Fruit fly (Drosophila melanogaster) whole organism, embryonic: ENCODE measurements around the gene qjt.

Experiments
- Bgb ChIP-seq: fragments of 200-800 bp; sonication (Bioruptor generic); IDR thresholded peaks from 2 replicates; pipeline ENCODE4 v1.3.6; 2022; ENCODE audit warnings: missing biosample characterization, missing genetic modification characterization; ENCODE audit not compliant: partially characterized antibody
- Bteb2 ChIP-seq: fragments of 200-800 bp; sonication (Bioruptor generic); optimal IDR thresholded peaks from 2 replicates; lab custom pipeline; 2016; ENCODE audit warnings: missing biosample characterization, missing genetic modification characterization
- CG12155 ChIP-seq: fragments of 200-800 bp; sonication (Bioruptor generic); optimal IDR thresholded peaks from 3 replicates; lab custom pipeline; 2016; ENCODE audit warnings: missing biosample characterization, missing genetic modification characterization
- CG14860 ChIP-seq: fragments of 200-800 bp; sonication (Bioruptor generic); IDR thresholded peaks from 3 replicates; pipeline ENCODE4 v1.3.6; 2022; ENCODE audit warnings: missing biosample characterization, missing genetic modification characterization; ENCODE audit not compliant: partially characterized antibody
- CG15011 ChIP-seq: fragments of 200-800 bp; sonication (Bioruptor generic); optimal IDR thresholded peaks from 3 replicates; lab custom pipeline; 2018; ENCODE audit warnings: missing biosample characterization, mild to moderate bottlenecking, missing genetic modification characterization
- CG1602 ChIP-seq: fragments of 200-800 bp; sonication (Bioruptor generic); optimal IDR thresholded peaks from 3 replicates; lab custom pipeline; 2016; ENCODE audit warnings: missing biosample characterization, missing genetic modification characterization
- CG17612 ChIP-seq: fragments of 200-800 bp; sonication (Bioruptor generic); IDR thresholded peaks from 2 replicates; pipeline ENCODE4 v1.3.6; 2022; ENCODE audit warnings: missing biosample characterization, missing genetic modification characterization
- CG2116 ChIP-seq: fragments of 200-800 bp; sonication (Bioruptor generic); optimal IDR thresholded peaks from 3 replicates; lab custom pipeline; 2018; ENCODE audit warnings: missing biosample characterization, mild to moderate bottlenecking, missing genetic modification characterization
- CG2875 ChIP-seq: fragments of 200-800 bp; sonication (Bioruptor generic); optimal IDR thresholded peaks from 2 replicates; lab custom pipeline; 2017; ENCODE audit warnings: missing biosample characterization, mild to moderate bottlenecking, missing genetic modification characterization, missing genetic modification reagents
- CG34224 ChIP-seq: fragments of 200-800 bp; sonication (Bioruptor generic); IDR thresholded peaks from 3 replicates; pipeline ENCODE4 v1.3.6; 2022; ENCODE audit warnings: missing biosample characterization, missing genetic modification characterization; ENCODE audit not compliant: partially characterized antibody
- CG5245 ChIP-seq: fragments of 200-800 bp; sonication (Bioruptor generic); optimal IDR thresholded peaks from 3 replicates; lab custom pipeline; 2016; ENCODE audit warnings: missing biosample characterization, missing genetic modification characterization
- CG6689 ChIP-seq: fragments of 200-800 bp; sonication (Bioruptor generic); IDR thresholded peaks from 2 replicates; pipeline ENCODE4 v1.3.6; 2022; ENCODE audit warnings: missing biosample characterization, missing genetic modification characterization
- CG7271 ChIP-seq: fragments of 200-800 bp; sonication (Bioruptor generic); optimal IDR thresholded peaks from 2 replicates; lab custom pipeline; 2018; ENCODE audit warnings: missing biosample characterization, mild to moderate bottlenecking, missing genetic modification characterization, moderate library complexity
- CG7963 ChIP-seq: fragments of 200-800 bp; sonication (Bioruptor generic); IDR thresholded peaks from 3 replicates; pipeline ENCODE4 v1.3.6; 2022; ENCODE audit warnings: missing biosample characterization, missing genetic modification characterization; ENCODE audit not compliant: partially characterized antibody
- CG9932 ChIP-seq: fragments of 200-800 bp; sonication (Bioruptor generic); IDR thresholded peaks from 2 replicates; pipeline ENCODE4 v1.3.6; 2022; ENCODE audit warnings: missing biosample characterization, missing genetic modification characterization
- Drgx ChIP-seq: fragments of 200-800 bp; sonication (Bioruptor generic); IDR thresholded peaks from 2 replicates; pipeline ENCODE4 v1.3.6; 2022; ENCODE audit warnings: missing biosample characterization, missing genetic modification characterization
- E2f2 ChIP-seq: fragments of 200-800 bp; sonication (Bioruptor generic); IDR thresholded peaks from 2 replicates; pipeline ENCODE4 v1.3.6; 2022; ENCODE audit warnings: missing biosample characterization, missing genetic modification characterization
- Fer3 ChIP-seq: fragments of 200-800 bp; sonication (Bioruptor generic); optimal IDR thresholded peaks from 2 replicates; lab custom pipeline; 2018; ENCODE audit warnings: missing biosample characterization, mild to moderate bottlenecking, missing genetic modification characterization, moderate library complexity
- HHEX ChIP-seq: fragments of 200-800 bp; sonication (Bioruptor generic); optimal IDR thresholded peaks from 3 replicates; lab custom pipeline; 2017; ENCODE audit warnings: missing biosample characterization, mild to moderate bottlenecking, missing genetic modification characterization, missing genetic modification reagents
- HLH54F ChIP-seq: fragments of 200-800 bp; sonication (Bioruptor generic); optimal IDR thresholded peaks from 3 replicates; lab custom pipeline; 2016; ENCODE audit warnings: missing biosample characterization, missing genetic modification characterization
- HmgD ChIP-seq: fragments of 200-800 bp; sonication (Bioruptor generic); optimal IDR thresholded peaks from 3 replicates; lab custom pipeline; 2016; ENCODE audit warnings: missing biosample characterization, missing genetic modification characterization
- Hmx ChIP-seq: fragments of 200-800 bp; sonication (Bioruptor generic); optimal IDR thresholded peaks from 2 replicates; lab custom pipeline; 2016; ENCODE audit warnings: missing biosample characterization, missing genetic modification characterization
- MESR4 ChIP-seq: fragments of 200-800 bp; sonication (Bioruptor generic); optimal IDR thresholded peaks from 2 replicates; lab custom pipeline; 2018; ENCODE audit warnings: missing biosample characterization, mild to moderate bottlenecking, missing genetic modification characterization, moderate library complexity
- Rx ChIP-seq: fragments of 200-800 bp; sonication (Bioruptor generic); IDR thresholded peaks from 2 replicates; pipeline ENCODE4 v1.3.6; 2022; ENCODE audit warnings: missing biosample characterization, missing genetic modification characterization
- Sox102F ChIP-seq: fragments of 200-800 bp; sonication (Bioruptor generic); optimal IDR thresholded peaks from 2 replicates; lab custom pipeline; 2018; ENCODE audit warnings: missing biosample characterization, mild to moderate bottlenecking, missing genetic modification characterization, moderate library complexity
- Ssrp ChIP-seq: fragments of 200-800 bp; sonication (Bioruptor generic); optimal IDR thresholded peaks from 2 replicates; lab custom pipeline; 2018; ENCODE audit warnings: missing biosample characterization, mild to moderate bottlenecking, missing genetic modification characterization, moderate library complexity
- Xrp1 ChIP-seq: fragments of 200-800 bp; sonication (Bioruptor generic); IDR thresholded peaks from 2 replicates; pipeline ENCODE4 v1.3.6; 2022; ENCODE audit warnings: missing biosample characterization, missing genetic modification characterization
- abd-A ChIP-seq: fragments of 200-800 bp; sonication (Bioruptor generic); optimal IDR thresholded peaks from 3 replicates; lab custom pipeline; 2019; ENCODE audit warnings: missing biosample characterization, mild to moderate bottlenecking, missing genetic modification characterization, moderate library complexity
- ac ChIP-seq: fragments of 200-800 bp; sonication (Bioruptor generic); optimal IDR thresholded peaks from 3 replicates; lab custom pipeline; 2017; ENCODE audit warnings: missing biosample characterization, mild to moderate bottlenecking, missing genetic modification characterization
- amos ChIP-seq: fragments of 200-800 bp; sonication (Bioruptor generic); IDR thresholded peaks from 2 replicates; pipeline ENCODE4 v1.3.6; 2022; ENCODE audit warnings: missing biosample characterization, missing genetic modification characterization; ENCODE audit not compliant: partially characterized antibody
- ap ChIP-seq: fragments of 200-800 bp; sonication (Bioruptor generic); IDR thresholded peaks from 2 replicates; pipeline ENCODE4 v1.3.6; 2022; ENCODE audit warnings: missing biosample characterization, missing genetic modification characterization
- bbx ChIP-seq: fragments of 200-800 bp; sonication (Bioruptor generic); IDR thresholded peaks from 2 replicates; pipeline ENCODE4 v1.3.6; 2022; ENCODE audit warnings: missing biosample characterization, missing genetic modification characterization; ENCODE audit not compliant: partially characterized antibody
- caup ChIP-seq: fragments of 200-800 bp; sonication (Bioruptor generic); optimal IDR thresholded peaks from 3 replicates; lab custom pipeline; 2017; ENCODE audit warnings: missing biosample characterization, mild to moderate bottlenecking, missing genetic modification characterization, moderate library complexity; ENCODE audit not compliant: severe bottlenecking
- ci ChIP-seq: fragments of 200-800 bp; sonication (Bioruptor generic); IDR thresholded peaks from 3 replicates; pipeline ENCODE4 v1.3.6; 2022; ENCODE audit warnings: missing biosample characterization, missing genetic modification characterization
- disco-r ChIP-seq: fragments of 200-800 bp; sonication (Bioruptor generic); optimal IDR thresholded peaks from 2 replicates; lab custom pipeline; 2016; ENCODE audit warnings: missing biosample characterization, missing genetic modification characterization
- dpn ChIP-seq, 2 experiments: fragments of 200-800 bp; sonication (Bioruptor generic); optimal IDR thresholded peaks; 3 replicates each; lab custom pipeline; 2016; ENCODE audit warnings: missing biosample characterization in 2 of 2, missing genetic modification characterization in 2 of 2
- ems ChIP-seq: fragments of 200-800 bp; sonication (Bioruptor generic); optimal IDR thresholded peaks from 3 replicates; lab custom pipeline; 2016; ENCODE audit warnings: missing biosample characterization, missing genetic modification characterization
- kni ChIP-seq: fragments of 200-800 bp; sonication (Bioruptor generic); optimal IDR thresholded peaks from 3 replicates; lab custom pipeline; 2017; ENCODE audit warnings: mild to moderate bottlenecking, missing biosample characterization, missing genetic modification reagents, missing genetic modification characterization
- maf-S ChIP-seq: fragments of 200-800 bp; sonication (Bioruptor generic); optimal IDR thresholded peaks from 2 replicates; lab custom pipeline; 2016; ENCODE audit warnings: missing biosample characterization, missing genetic modification characterization
- nerfin-2 ChIP-seq: fragments of 200-800 bp; sonication (Bioruptor generic); IDR thresholded peaks from 2 replicates; pipeline ENCODE4 v1.3.6; 2022; ENCODE audit warnings: missing biosample characterization, missing genetic modification characterization; ENCODE audit not compliant: partially characterized antibody
- pho ChIP-seq: fragments of 200-800 bp; sonication (Bioruptor generic); optimal IDR thresholded peaks from 2 replicates; lab custom pipeline; 2016; ENCODE audit warnings: missing biosample characterization, missing genetic modification characterization
- pita ChIP-seq: fragments of 200-800 bp; sonication (Bioruptor generic); optimal IDR thresholded peaks from 2 replicates; lab custom pipeline; 2017; ENCODE audit warnings: missing biosample characterization, mild to moderate bottlenecking, missing genetic modification characterization
- psq ChIP-seq: fragments of 200-800 bp; sonication (Bioruptor generic); optimal IDR thresholded peaks from 2 replicates; lab custom pipeline; 2017; ENCODE audit warnings: missing biosample characterization, missing genetic modification characterization
- pzg ChIP-seq: fragments of 200-800 bp; sonication (Bioruptor generic); optimal IDR thresholded peaks from 3 replicates; lab custom pipeline; 2018; ENCODE audit warnings: missing biosample characterization, mild to moderate bottlenecking, missing genetic modification characterization, moderate library complexity
- sc ChIP-seq, 3 experiments: fragments of >200 bp in 2 of 3; fragments of 200-800 bp in 1 of 3; sonication (Bioruptor generic) in 1 of 3; optimal IDR thresholded peaks; 2 replicates in 2 of 3; 3 replicates in 1 of 3; lab custom pipeline; 2017; ENCODE audit warnings: mild to moderate bottlenecking in 1 of 3, missing biosample characterization in 1 of 3, missing genetic modification characterization in 1 of 3, missing genetic modification reagents in 1 of 3
- schlank ChIP-seq: fragments of 200-800 bp; sonication (Bioruptor generic); optimal IDR thresholded peaks from 2 replicates; lab custom pipeline; 2018; ENCODE audit warnings: missing biosample characterization, mild to moderate bottlenecking, missing genetic modification characterization
- sens-2 ChIP-seq: fragments of 200-800 bp; sonication (Bioruptor generic); IDR thresholded peaks from 2 replicates; pipeline ENCODE4 v1.3.6; 2022; ENCODE audit warnings: missing biosample characterization, missing genetic modification characterization
- wor ChIP-seq: fragments of 200-800 bp; sonication (Bioruptor generic); IDR thresholded peaks from 2 replicates; pipeline ENCODE4 v1.3.6; 2022; ENCODE audit warnings: missing biosample characterization, missing genetic modification characterization

qjt gene

DNA sequence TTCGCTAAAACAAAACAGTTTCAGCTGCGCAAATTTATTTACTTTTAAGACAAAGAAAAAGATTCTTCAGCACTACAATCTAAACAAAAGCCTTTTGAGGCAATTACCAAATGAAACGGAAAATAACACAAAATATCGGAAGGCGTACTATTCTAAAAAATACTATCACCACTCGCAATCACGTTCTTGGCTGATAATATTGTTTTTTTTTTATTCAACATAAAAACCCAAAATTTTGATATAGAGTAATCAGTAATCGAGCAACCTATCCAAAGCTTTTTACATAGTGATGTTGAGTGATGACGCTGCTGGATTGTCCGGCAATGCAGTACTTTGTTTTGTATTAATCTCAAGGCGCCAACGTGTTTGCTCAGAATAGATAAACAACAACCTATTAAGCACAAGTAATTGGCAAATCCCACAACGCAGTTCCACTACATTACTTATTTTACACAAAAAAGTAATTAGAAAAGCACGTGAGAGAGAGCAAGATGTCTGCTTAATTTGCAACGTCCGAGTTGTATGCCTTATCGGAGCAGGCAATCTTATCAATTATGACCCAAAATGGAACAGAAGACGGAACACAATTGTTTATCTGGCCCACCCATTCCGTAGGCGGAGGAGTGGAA, 47.8 kb upstream of the qjt start (continued):
- TF ChIP-seq CG7963 (no peak), schlank (tag; lab: Kevin White, UChicago) (no peak), caup (GFP tag; lab: Kevin White, UChicago) (peak; percentile 5), HmgD (GFP tag; lab: Kevin White, UChicago) (no peak), kni (GFP tag; lab: Kevin White, UChicago) (no peak), CG14860 (no peak), sc (optimal IDR thresholded peaks at IDR 0.05; lab: Kevin White, UChicago) (no peak), sc (GFP tag; optimal IDR thresholded peaks at IDR 0.05; lab: Kevin White, UChicago) (no peak), HLH54F (GFP tag; lab: Kevin White, UChicago) (no peak), pho (GFP tag; lab: Kevin White, UChicago) (peak; percentile 3), CG5245 (no peak), sens-2 (no peak), CG12155 (GFP tag; lab: Kevin White, UChicago) (no peak)

DNA sequence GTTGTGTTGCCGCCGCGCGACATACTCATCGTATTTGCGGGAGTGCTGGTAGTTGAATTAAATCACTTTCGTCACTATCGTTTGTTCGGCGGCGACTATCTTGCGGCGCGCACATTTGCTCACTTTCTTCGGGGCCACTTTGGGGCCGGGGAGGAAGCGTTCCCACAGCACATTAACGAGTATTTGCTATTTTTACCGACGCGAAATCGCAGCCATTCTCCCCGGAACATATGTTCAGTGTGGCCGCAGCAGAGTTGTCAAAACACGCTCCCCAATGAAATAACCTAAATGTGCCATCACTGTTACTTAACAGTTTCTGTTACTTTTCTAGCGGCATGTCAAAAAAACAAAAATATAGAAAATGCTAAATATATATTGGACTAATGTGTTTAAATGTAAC, 45.9 kb upstream of the qjt start, which contains the start of gene frc:
Gene frc, minus strand, starts transcription at position 244 of the 400 bp plus-strand sequence.
- TF ChIP-seq bbx (GFP tag; lab: Robert Waterston, UW): no peak
- no peak for TF ChIP-seq CG17612
- 0 out of 3 replicates have a peak, but pooled peaks have one; percentile 14 for TF ChIP-seq CG34224 (GFP tag; lab: Robert Waterston, UW)
- no peak for TF ChIP-seq CG2116
- TF ChIP-seq CG9932: no peak
- no peak for TF ChIP-seq Ssrp
- no peak for TF ChIP-seq Bteb2
- TF ChIP-seq pzg (GFP tag; lab: Kevin White, UChicago): peak; percentile 56
- TF ChIP-seq dpn (GFP tag; optimal IDR thresholded peaks at IDR 0.05; lab: Kevin White, UChicago): no peak
- no peak for TF ChIP-seq maf-S
- TF ChIP-seq CG1602 (GFP tag; lab: Kevin White, UChicago): no peak
- peak; percentile 32; the same call in 1 of the 3 replicates for TF ChIP-seq ci
- 0 out of 2 replicates have a peak, but pooled peaks have one; percentile 26 for TF ChIP-seq amos (GFP tag; lab: Robert Waterston, UW)
- TF ChIP-seq Bgb (GFP tag; lab: Robert Waterston, UW): peak; percentile 40; the same call in 1 of the 2 replicates
- no peak for TF ChIP-seq ac (GFP tag; lab: Kevin White, UChicago)
- no peak for TF ChIP-seq ap (GFP tag; lab: Robert Waterston, UW)
- TF ChIP-seq nerfin-2 (GFP tag; lab: Robert Waterston, UW): peak; percentile 41; the same call in 1 of the 2 replicates
- no peak for TF ChIP-seq HHEX (GFP tag; lab: Kevin White, UChicago)
- no peak for TF ChIP-seq psq (GFP tag; lab: Kevin White, UChicago)
- 0 out of 2 replicates have a peak, but pooled peaks have one; percentile 28 for TF ChIP-seq Drgx (GFP tag; lab: Robert Waterston, UW)
- TF ChIP-seq wor (GFP tag; lab: Robert Waterston, UW): no peak
- TF ChIP-seq Xrp1 (GFP tag; lab: Robert Waterston, UW): 0 out of 2 replicates have a peak, but pooled peaks have one; percentile 13
- no peak for TF ChIP-seq pita (GFP tag; lab: Kevin White, UChicago)
- TF ChIP-seq CG15011 (GFP tag; lab: Kevin White, UChicago): no peak
- TF ChIP-seq Hmx (GFP tag; lab: Kevin White, UChicago): no peak
- TF ChIP-seq disco-r: no peak
- TF ChIP-seq Fer3 (tag; lab: Kevin White, UChicago): no peak
- TF ChIP-seq CG2875 (GFP tag; lab: Kevin White, UChicago): no peak
- no peak for TF ChIP-seq abd-A (tag; lab: Kevin White, UChicago)
- TF ChIP-seq MESR4: peak; percentile 77
- no peak for TF ChIP-seq ems (GFP tag; lab: Kevin White, UChicago)
- TF ChIP-seq E2f2: no peak
- no peak for TF ChIP-seq CG6689 (GFP tag; lab: Robert Waterston, UW)
- no peak for TF ChIP-seq Sox102F (GFP tag; lab: Kevin White, UChicago)
- TF ChIP-seq Rx (GFP tag; lab: Robert Waterston, UW): no peak
- TF ChIP-seq kni (GFP tag; lab: Kevin White, UChicago): no peak
- no peak for TF ChIP-seq CG7271 (tag; lab: Kevin White, UChicago)
